Worm (Caenorhabditis elegans) whole organism, L1 larva: ENCODE data around the gene Y54F10AR.2.

Experiments used
- F16B12.6 ChIP-seq: fragments of 150-350 bp; optimal IDR thresholded peaks from 2 replicates; lab custom pipeline; 2014; ENCODE audit warnings: missing biosample characterization, missing genetic modification characterization
- Y116A8C.19 ChIP-seq: sonication (generic microtip); optimal IDR thresholded peaks from 2 replicates; lab custom pipeline; 2016; ENCODE audit warnings: missing compliant biosample characterization, missing genetic modification characterization, borderline replicate concordance
- aha-1 ChIP-seq: fragments of 150-350 bp; optimal IDR thresholded peaks from 2 replicates; lab custom pipeline; 2014; ENCODE audit warnings: missing biosample characterization, missing genetic modification characterization
- alr-1 ChIP-seq: fragments of 200-800 bp; sonication (Bioruptor generic); optimal IDR thresholded peaks from 2 replicates; lab custom pipeline; 2018; ENCODE audit warnings: borderline replicate concordance, mild to moderate bottlenecking, missing genetic modification characterization, missing compliant biosample characterization
- aly-2 ChIP-seq: fragments of 150-350 bp; optimal IDR thresholded peaks from 2 replicates; lab custom pipeline; 2014; ENCODE audit warnings: missing biosample characterization, missing genetic modification characterization
- blmp-1 ChIP-seq: fragments of 150-350 bp; optimal IDR thresholded peaks from 2 replicates; lab custom pipeline; 2014; ENCODE audit warnings: missing biosample characterization, missing genetic modification characterization
- ceh-63 ChIP-seq: fragments of 200-800 bp; sonication (Bioruptor generic); optimal IDR thresholded peaks from 2 replicates; lab custom pipeline; 2018; ENCODE audit warnings: mild to moderate bottlenecking, missing genetic modification characterization, missing compliant biosample characterization
- ceh-82 ChIP-seq, 3 experiments: fragments of 150-350 bp in 1 of 3; sonication (generic microtip) in 2 of 3; optimal IDR thresholded peaks; 2 replicates each; lab custom pipeline; 2014 to 2017; ENCODE audit warnings: missing biosample characterization in 3 of 3, missing genetic modification characterization in 3 of 3
- ceh-88 ChIP-seq: fragments of 200-800 bp; sonication (Bioruptor generic); IDR thresholded peaks from 2 replicates; pipeline ENCODE4 v1.3.6; 2022; ENCODE audit warnings: missing genetic modification characterization, missing compliant biosample characterization
- ceh-90 ChIP-seq: sonication (generic microtip); optimal IDR thresholded peaks from 2 replicates; lab custom pipeline; 2016; ENCODE audit warnings: missing genetic modification characterization, missing compliant biosample characterization
- ces-1 ChIP-seq: fragments of 150-350 bp; optimal IDR thresholded peaks from 2 replicates; lab custom pipeline; 2014; ENCODE audit warnings: missing biosample characterization, missing genetic modification reagents, missing genetic modification characterization
- dpl-1 ChIP-seq, 3 experiments: fragments of 150-350 bp in 2 of 3; sonication (generic microtip) in 1 of 3; optimal IDR thresholded peaks; 2 replicates each; lab custom pipeline; 2014 to 2017; ENCODE audit warnings: missing biosample characterization in 3 of 3, missing genetic modification characterization in 3 of 3, missing genetic modification reagents in 3 of 3
- dsc-1 ChIP-seq: sonication (generic microtip); optimal IDR thresholded peaks from 2 replicates; lab custom pipeline; 2016; ENCODE audit warnings: mild to moderate bottlenecking, missing genetic modification characterization, missing compliant biosample characterization
- efl-1 ChIP-seq, 4 experiments: fragments of 150-350 bp; optimal IDR thresholded peaks in 3 of 4; peaks in 1 of 4; 1 replicate in 1 of 4; 2 replicates in 3 of 4; lab custom pipeline; 2014; ENCODE audit warnings: missing biosample characterization in 2 of 4, missing genetic modification characterization in 2 of 4, missing genetic modification reagents in 2 of 4
- efl-3 ChIP-seq: fragments of 200-800 bp; sonication (Bioruptor generic); optimal IDR thresholded peaks from 2 replicates; lab custom pipeline; 2018; ENCODE audit warnings: mild to moderate bottlenecking, missing genetic modification characterization, missing compliant biosample characterization
- egl-13 ChIP-seq: sonication (generic microtip); optimal IDR thresholded peaks from 2 replicates; lab custom pipeline; 2016; ENCODE audit warnings: missing genotype, missing genetic modification reagents, missing genetic modification characterization, missing compliant biosample characterization
- egl-27 ChIP-seq, 2 experiments: fragments of 150-350 bp in 1 of 2; sonication (generic microtip); optimal IDR thresholded peaks; 3 replicates each; lab custom pipeline; 2017 to 2018; ENCODE audit warnings: missing biosample characterization in 2 of 2, missing genetic modification characterization in 2 of 2, missing genetic modification reagents in 2 of 2
- elt-2 ChIP-seq: sonication (generic microtip); optimal IDR thresholded peaks from 2 replicates; lab custom pipeline; 2016; ENCODE audit warnings: missing genetic modification characterization, mild to moderate bottlenecking, inconsistent platforms, missing compliant biosample characterization, missing genetic modification reagents
- fkh-10 ChIP-seq: sonication (generic microtip); optimal IDR thresholded peaks from 2 replicates; lab custom pipeline; 2017; ENCODE audit warnings: missing biosample characterization, missing genetic modification reagents, missing genetic modification characterization
- fkh-4 ChIP-seq: sonication (generic microtip); optimal IDR thresholded peaks from 2 replicates; lab custom pipeline; 2016; ENCODE audit warnings: missing compliant biosample characterization, missing genetic modification characterization, borderline replicate concordance
- fkh-8 ChIP-seq: sonication (generic microtip); optimal IDR thresholded peaks from 2 replicates; lab custom pipeline; 2016; ENCODE audit warnings: mild to moderate bottlenecking, missing genetic modification characterization, missing compliant biosample characterization
- fos-1 ChIP-seq: fragments of 150-350 bp; optimal IDR thresholded peaks from 2 replicates; lab custom pipeline; 2014; ENCODE audit warnings: missing biosample characterization, missing genetic modification characterization
- grh-1 ChIP-seq: fragments of 200-800 bp; sonication (Bioruptor generic); IDR thresholded peaks from 2 replicates; pipeline ENCODE4 v1.3.6; 2022; ENCODE audit warnings: missing genetic modification reagents, missing genetic modification characterization, missing compliant biosample characterization
- hlh-17 ChIP-seq: fragments of 200-800 bp; sonication (Bioruptor generic); optimal IDR thresholded peaks from 2 replicates; lab custom pipeline; 2018; ENCODE audit warnings: missing genetic modification characterization, mild to moderate bottlenecking, missing compliant biosample characterization, moderate library complexity, borderline replicate concordance
- hlh-4 ChIP-seq: sonication (generic microtip); optimal IDR thresholded peaks from 2 replicates; lab custom pipeline; 2016; ENCODE audit warnings: mild to moderate bottlenecking, missing genetic modification characterization, missing compliant biosample characterization
- lin-14 ChIP-seq: fragments of 200-800 bp; sonication (Bioruptor generic); optimal IDR thresholded peaks from 2 replicates; lab custom pipeline; 2018; ENCODE audit warnings: mild to moderate bottlenecking, missing genetic modification characterization, moderate library complexity, missing compliant biosample characterization
- lin-35 ChIP-seq, 2 experiments: fragments of 150-350 bp; optimal IDR thresholded peaks; 2 replicates each; lab custom pipeline; 2014; ENCODE audit warnings: missing biosample characterization in 2 of 2, missing genetic modification characterization in 2 of 2, missing genetic modification reagents in 2 of 2
- lir-3 ChIP-seq: sonication (generic microtip); optimal IDR thresholded peaks from 2 replicates; lab custom pipeline; 2016; ENCODE audit warnings: mild to moderate bottlenecking, missing genetic modification characterization, moderate library complexity, missing compliant biosample characterization; ENCODE audit not compliant: poor library complexity
- mab-9 ChIP-seq: fragments of 200-800 bp; sonication (Bioruptor generic); IDR thresholded peaks from 2 replicates; pipeline ENCODE4 v1.3.6; 2022; ENCODE audit warnings: missing genetic modification reagents, missing genetic modification characterization, missing compliant biosample characterization
- mdl-1 ChIP-seq, 2 experiments: fragments of 150-350 bp; optimal IDR thresholded peaks; 2 replicates each; lab custom pipeline; 2014 to 2017; ENCODE audit warnings: missing biosample characterization in 2 of 2, missing genetic modification characterization in 2 of 2, inconsistent platforms in 1 of 2
- nhr-19 ChIP-seq: fragments of 200-800 bp; sonication (Bioruptor generic); conservative IDR thresholded peaks from 2 replicates; pipeline ENCODE4 v1.3.6; 2022; ENCODE audit warnings: missing genetic modification characterization, missing compliant biosample characterization
- nhr-20 ChIP-seq: sonication (generic microtip); optimal IDR thresholded peaks from 2 replicates; lab custom pipeline; 2016; ENCODE audit warnings: mild to moderate bottlenecking, missing genetic modification characterization, missing compliant biosample characterization
- nhr-237 ChIP-seq: fragments of 150-350 bp; optimal IDR thresholded peaks from 2 replicates; lab custom pipeline; 2014; ENCODE audit warnings: missing biosample characterization, missing genetic modification characterization
- nhr-28 ChIP-seq: fragments of 150-350 bp; optimal IDR thresholded peaks from 2 replicates; lab custom pipeline; 2014; ENCODE audit warnings: missing biosample characterization, missing genetic modification characterization
- nhr-47 ChIP-seq: sonication (generic microtip); optimal IDR thresholded peaks from 2 replicates; lab custom pipeline; 2016; ENCODE audit warnings: mild to moderate bottlenecking, missing genetic modification characterization, moderate library complexity, missing compliant biosample characterization
- nhr-71 ChIP-seq: sonication (generic microtip); optimal IDR thresholded peaks from 2 replicates; lab custom pipeline; 2016; ENCODE audit warnings: mild to moderate bottlenecking, missing genetic modification characterization, moderate library complexity, missing compliant biosample characterization
- nhr-76 ChIP-seq: sonication (generic microtip); optimal IDR thresholded peaks from 2 replicates; lab custom pipeline; 2017; ENCODE audit warnings: missing biosample characterization, missing genetic modification characterization
- nhr-77 ChIP-seq: fragments of 150-350 bp; optimal IDR thresholded peaks from 2 replicates; lab custom pipeline; 2014; ENCODE audit warnings: missing biosample characterization, missing genetic modification characterization
- pag-3 ChIP-seq: sonication (generic microtip); optimal IDR thresholded peaks from 2 replicates; lab custom pipeline; 2017; ENCODE audit warnings: missing genetic modification characterization, mild to moderate bottlenecking, missing compliant biosample characterization, antibody characterized with exemption, borderline replicate concordance; ENCODE audit not compliant: insufficient read depth
- snu-23 ChIP-seq: sonication (generic microtip); optimal IDR thresholded peaks from 2 replicates; lab custom pipeline; 2016; ENCODE audit warnings: missing genetic modification characterization, missing compliant biosample characterization
- sup-37 ChIP-seq: fragments of 200-800 bp; sonication (Bioruptor generic); optimal IDR thresholded peaks from 2 replicates; lab custom pipeline; 2018; ENCODE audit warnings: mild to moderate bottlenecking, missing genetic modification characterization, missing compliant biosample characterization
- tlp-1 ChIP-seq: fragments of 150-350 bp; optimal IDR thresholded peaks from 2 replicates; lab custom pipeline; 2014; ENCODE audit warnings: missing biosample characterization, missing genetic modification characterization
- unc-30 ChIP-seq: sonication (generic microtip); optimal IDR thresholded peaks from 2 replicates; lab custom pipeline; 2017; ENCODE audit warnings: missing biosample characterization, missing genetic modification characterization
- unc-98 ChIP-seq: fragments of 200-800 bp; sonication (Bioruptor generic); IDR thresholded peaks from 2 replicates; pipeline ENCODE4 v1.3.6; 2022; ENCODE audit warnings: missing genetic modification characterization, missing compliant biosample characterization
- zip-4 ChIP-seq: fragments of 200-800 bp; sonication (Bioruptor generic); optimal IDR thresholded peaks from 2 replicates; lab custom pipeline; 2018; ENCODE audit warnings: mild to moderate bottlenecking, missing genetic modification characterization, moderate library complexity, missing compliant biosample characterization
- ztf-11 ChIP-seq, 2 experiments: sonication (generic microtip); optimal IDR thresholded peaks; 2 replicates each; lab custom pipeline; 2016 to 2017; ENCODE audit warnings: missing genetic modification characterization in 2 of 2, missing biosample characterization in 1 of 2, missing compliant biosample characterization in 1 of 2
- ztf-4 ChIP-seq: fragments of 150-350 bp; optimal IDR thresholded peaks from 2 replicates; lab custom pipeline; 2014; ENCODE audit warnings: missing biosample characterization, missing genetic modification characterization

Y54F10AR.2 gene

DNA sequence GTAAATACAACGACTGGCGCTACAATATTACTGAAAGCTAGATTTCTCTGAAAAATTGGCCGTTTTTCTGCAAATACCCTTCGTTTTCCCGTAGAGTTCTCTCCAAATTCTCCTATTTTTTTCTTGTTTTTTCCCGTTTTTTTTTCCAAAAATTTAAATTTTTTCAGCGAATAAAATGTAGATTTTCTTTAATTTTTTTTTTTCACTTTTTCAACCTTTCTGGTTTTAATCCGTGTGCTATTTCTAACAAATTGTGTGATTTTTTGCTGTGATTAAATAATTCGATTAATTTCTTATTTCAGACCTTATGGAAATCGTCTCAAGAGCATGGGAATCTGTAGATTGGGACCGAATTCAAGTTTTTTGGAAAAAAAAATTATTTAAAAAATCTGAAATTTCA, 41.0 kb downstream of the Y54F10AR.2 start, which contains the start of gene cone-1 (continued):
- TF ChIP-seq ztf-11 (tag; optimal IDR thresholded peaks at IDR 0.05; lab: Kevin White, UChicago) (no peak), blmp-1 (tag; lab: Kevin White, UChicago) (no peak), lin-14 (GFP tag; lab: Kevin White, UChicago) (no peak), efl-1 (optimal IDR thresholded peaks at IDR 0.05; lab: Kevin White, UChicago) (no peak), efl-1 (GFP tag; optimal IDR thresholded peaks at IDR 0.05 in 1 of 2; lab: Kevin White, UChicago) (no peak)

DNA sequence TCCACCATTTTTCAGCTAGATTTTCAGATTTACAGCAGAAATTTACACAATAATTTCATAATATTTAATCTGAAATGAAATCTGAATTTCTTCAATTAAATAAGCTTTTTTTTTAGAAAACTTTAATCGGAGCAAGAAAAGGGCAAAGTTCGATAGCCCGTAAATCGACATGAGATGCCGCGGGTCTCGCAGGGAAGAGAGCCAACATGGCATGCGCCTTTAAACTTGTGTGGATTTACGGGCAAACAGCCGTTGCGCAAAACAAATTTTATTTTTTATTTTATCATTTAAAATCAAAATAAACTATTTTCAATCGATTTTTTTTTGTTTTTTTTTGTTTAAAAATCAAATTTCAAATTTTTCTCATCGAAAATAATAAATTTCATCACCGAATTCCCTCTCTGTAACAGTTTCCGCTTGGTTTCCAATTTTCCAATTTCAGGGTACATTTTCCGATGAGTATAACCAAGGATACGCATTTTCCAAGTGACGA, 42.7 kb downstream of the Y54F10AR.2 start, which contains the start of the genes Y54F10AM.15, rbc-2 and ndua-8:
Y54F10AM.15 (minus strand) TSS at position 59 of the 493 bp plus-strand sequence.
rbc-2 (minus strand) TSS at position 69 of the 493 bp plus-strand sequence.
ndua-8 (plus strand) TSS at position 443 of the 493 bp plus-strand sequence.
- TF ChIP-seq Y116A8C.19 (tag; lab: Kevin White, UChicago): no peak
- peak; percentile 96 for TF ChIP-seq snu-23 (GFP tag; lab: Kevin White, UChicago)
- peak; percentile 86 to 88 (median 88) for TF ChIP-seq dpl-1 (GFP tag; optimal IDR thresholded peaks at IDR 0.05; lab: Kevin White, UChicago)
- TF ChIP-seq lir-3 (tag; lab: Kevin White, UChicago): no peak
- TF ChIP-seq grh-1 (GFP tag; lab: Robert Waterston, UW): peak; percentile 81
- TF ChIP-seq efl-1 (optimal IDR thresholded peaks at IDR 0.05; lab: Kevin White, UChicago): peak; percentile 92 to 93
- peak; percentile 83 to 98 for TF ChIP-seq efl-1 (GFP tag; optimal IDR thresholded peaks at IDR 0.05 in 1 of 2; lab: Kevin White, UChicago)
- TF ChIP-seq tlp-1: no peak
- peak; percentile 77 for TF ChIP-seq ceh-88
- TF ChIP-seq unc-98 (GFP tag; lab: Robert Waterston, UW): no peak
- peak; percentile 96 for TF ChIP-seq nhr-71 (tag; lab: Kevin White, UChicago)
- peak; percentile 74 for TF ChIP-seq mab-9 (GFP tag; lab: Robert Waterston, UW)
- TF ChIP-seq egl-27 (tag; optimal IDR thresholded peaks at IDR 0.05; lab: Kevin White, UChicago): peak in 1 of 2 experiments; percentile 74
- TF ChIP-seq egl-13 (tag; lab: Kevin White, UChicago): peak; percentile 72
- no peak for TF ChIP-seq alr-1
- TF ChIP-seq pag-3 (tag; lab: Kevin White, UChicago): no peak
- no peak for TF ChIP-seq hlh-4 (tag; lab: Kevin White, UChicago)
- TF ChIP-seq lin-35 (GFP tag; optimal IDR thresholded peaks at IDR 0.05; lab: Kevin White, UChicago): peak; percentile 92
- TF ChIP-seq nhr-28: no peak
- peak in 1 of 2 experiments; percentile 76 for TF ChIP-seq mdl-1 (tag; optimal IDR thresholded peaks at IDR 0.05; lab: Kevin White, UChicago)
- TF ChIP-seq elt-2 (tag; lab: Kevin White, UChicago): peak; percentile 63
- no peak for TF ChIP-seq efl-3 (GFP tag; lab: Kevin White, UChicago)
- peak; percentile 88 for TF ChIP-seq ztf-4 (tag; lab: Kevin White, UChicago)
- peak in 1 of 2 experiments; percentile 65 for TF ChIP-seq ztf-11 (tag; optimal IDR thresholded peaks at IDR 0.05; lab: Kevin White, UChicago)
- TF ChIP-seq unc-30 (tag; lab: Kevin White, UChicago): no peak
- TF ChIP-seq nhr-20: peak; percentile 90
- no peak for TF ChIP-seq lin-14 (GFP tag; lab: Kevin White, UChicago)
- peak; percentile 73 for TF ChIP-seq aha-1 (tag; lab: Kevin White, UChicago)
- TF ChIP-seq F16B12.6 (tag; lab: Kevin White, UChicago): peak; percentile 72
- TF ChIP-seq ceh-63 (GFP tag; lab: Kevin White, UChicago): no peak
- no peak for TF ChIP-seq ceh-90 (tag; lab: Kevin White, UChicago)
- TF ChIP-seq ceh-82 (tag; optimal IDR thresholded peaks at IDR 0.05; lab: Kevin White, UChicago): peak; percentile 97 to 98 (median 98)
- no peak for TF ChIP-seq hlh-17 (GFP tag; lab: Kevin White, UChicago)
- peak; percentile 49 for TF ChIP-seq fkh-4
- peak; percentile 87 for TF ChIP-seq nhr-77 (tag; lab: Kevin White, UChicago)
- no peak for TF ChIP-seq ces-1 (GFP tag; lab: Kevin White, UChicago)
- TF ChIP-seq aly-2 (tag; lab: Kevin White, UChicago): peak; percentile 70
- peak; percentile 59 for TF ChIP-seq sup-37 (GFP tag; lab: Kevin White, UChicago)
- peak; percentile 73 for TF ChIP-seq fkh-10 (GFP tag; lab: Kevin White, UChicago)
- peak; percentile 94 for TF ChIP-seq nhr-19 (GFP tag; lab: Robert Waterston, UW)
- peak; percentile 72 for TF ChIP-seq nhr-237 (tag; lab: Kevin White, UChicago)
- TF ChIP-seq dsc-1 (tag; lab: Kevin White, UChicago): peak; percentile 89
- peak; percentile 69 for TF ChIP-seq zip-4 (GFP tag; lab: Kevin White, UChicago)
- peak; percentile 96 for TF ChIP-seq fkh-8 (tag; lab: Kevin White, UChicago)
- no peak for TF ChIP-seq nhr-76
- peak; percentile 78 for TF ChIP-seq fos-1
- peak; percentile 97 for TF ChIP-seq nhr-47 (tag; lab: Kevin White, UChicago)
